Fruit fly (Drosophila melanogaster) whole organism, embryonic: ENCODE results near the gene CG43179.

Source experiments
- Atf3 ChIP-seq: fragments of 200-800 bp; sonication (Bioruptor generic); optimal IDR thresholded peaks from 3 replicates; lab custom pipeline; 2016; ENCODE audit warnings: missing biosample characterization, missing genetic modification characterization
- Awh ChIP-seq: fragments of 200-800 bp; sonication (Bioruptor generic); IDR thresholded peaks from 2 replicates; pipeline ENCODE4, ENCODE4 v1.3.6; 2022; ENCODE audit warnings: missing biosample characterization, missing genetic modification characterization
- CG1024 ChIP-seq: fragments of 200-800 bp; sonication (Bioruptor generic); IDR thresholded peaks from 2 replicates; pipeline ENCODE4 v1.3.6; 2022; ENCODE audit warnings: missing biosample characterization, missing genetic modification characterization
- CG10366 ChIP-seq: fragments of 200-800 bp; sonication (Bioruptor generic); IDR thresholded peaks from 2 replicates; pipeline ENCODE4 v1.3.6; 2022; ENCODE audit warnings: missing biosample characterization, missing genetic modification characterization
- CG12155 ChIP-seq: fragments of 200-800 bp; sonication (Bioruptor generic); optimal IDR thresholded peaks from 3 replicates; lab custom pipeline; 2016; ENCODE audit warnings: missing biosample characterization, missing genetic modification characterization
- CG12744 ChIP-seq: fragments of 200-800 bp; sonication (Bioruptor generic); optimal IDR thresholded peaks from 2 replicates; lab custom pipeline; 2016; ENCODE audit warnings: missing biosample characterization, missing genetic modification characterization
- CG12942 ChIP-seq: fragments of 200-800 bp; sonication (Bioruptor generic); optimal IDR thresholded peaks from 3 replicates; lab custom pipeline; 2016; ENCODE audit warnings: missing biosample characterization, missing genetic modification characterization
- CG13775 ChIP-seq: fragments of 200-800 bp; sonication (Bioruptor generic); optimal IDR thresholded peaks from 3 replicates; lab custom pipeline; 2017; ENCODE audit warnings: missing biosample characterization, mild to moderate bottlenecking, missing genetic modification characterization
- CG14441 ChIP-seq: fragments of 200-800 bp; sonication (Bioruptor generic); IDR thresholded peaks from 2 replicates; pipeline ENCODE4 v1.3.6; 2022; ENCODE audit warnings: missing biosample characterization, missing genetic modification characterization
- CG17385 ChIP-seq: fragments of 200-800 bp; sonication (Bioruptor generic); optimal IDR thresholded peaks from 3 replicates; lab custom pipeline; 2018; ENCODE audit warnings: missing biosample characterization, mild to moderate bottlenecking, missing genetic modification characterization
- CG17802 ChIP-seq: fragments of 200-800 bp; sonication (Bioruptor generic); optimal IDR thresholded peaks from 2 replicates; lab custom pipeline; 2018; ENCODE audit warnings: missing biosample characterization, mild to moderate bottlenecking, missing genetic modification characterization, moderate library complexity
- CG1792 ChIP-seq: fragments of 200-800 bp; sonication (Bioruptor generic); optimal IDR thresholded peaks from 2 replicates; lab custom pipeline; 2016; ENCODE audit warnings: missing biosample characterization, missing genetic modification characterization
- CG18011 ChIP-seq: fragments of 200-800 bp; sonication (Bioruptor generic); optimal IDR thresholded peaks from 2 replicates; lab custom pipeline; 2017; ENCODE audit warnings: missing biosample characterization, missing genetic modification characterization, mild to moderate bottlenecking, moderate library complexity, missing genotype
- CG18764 ChIP-seq: fragments of 200-800 bp; sonication (Bioruptor generic); optimal IDR thresholded peaks from 3 replicates; lab custom pipeline; 2016; ENCODE audit warnings: missing biosample characterization, missing genetic modification characterization
- CG30431 ChIP-seq: fragments of 200-800 bp; sonication (Bioruptor generic); optimal IDR thresholded peaks from 2 replicates; lab custom pipeline; 2017; ENCODE audit warnings: missing biosample characterization, missing genetic modification characterization
- CG3065 ChIP-seq: fragments of 200-800 bp; sonication (Bioruptor generic); optimal IDR thresholded peaks from 2 replicates; lab custom pipeline; 2016; ENCODE audit warnings: missing biosample characterization, missing genetic modification characterization
- CG32767 ChIP-seq: fragments of 200-800 bp; sonication (Bioruptor generic); IDR thresholded peaks from 2 replicates; pipeline ENCODE4 v1.3.6; 2022; ENCODE audit warnings: missing biosample characterization, missing genetic modification characterization
- CG4282 ChIP-seq: fragments of 200-800 bp; sonication (Bioruptor generic); optimal IDR thresholded peaks from 2 replicates; lab custom pipeline; 2016; ENCODE audit warnings: missing biosample characterization, missing genetic modification characterization
- CG4360 ChIP-seq: fragments of 200-800 bp; sonication (Bioruptor generic); IDR thresholded peaks from 2 replicates; pipeline ENCODE4 v1.3.6; 2022; ENCODE audit warnings: missing biosample characterization, missing genetic modification characterization
- CG5245 ChIP-seq: fragments of 200-800 bp; sonication (Bioruptor generic); optimal IDR thresholded peaks from 3 replicates; lab custom pipeline; 2016; ENCODE audit warnings: missing biosample characterization, missing genetic modification characterization
- CG6765 ChIP-seq: fragments of 200-800 bp; sonication (Bioruptor generic); optimal IDR thresholded peaks from 3 replicates; lab custom pipeline; 2017; ENCODE audit warnings: missing biosample characterization, mild to moderate bottlenecking, missing genetic modification characterization
- CG7271 ChIP-seq: fragments of 200-800 bp; sonication (Bioruptor generic); optimal IDR thresholded peaks from 2 replicates; lab custom pipeline; 2018; ENCODE audit warnings: missing biosample characterization, mild to moderate bottlenecking, missing genetic modification characterization, moderate library complexity
- CG9817 ChIP-seq: fragments of 200-800 bp; sonication (Bioruptor generic); optimal IDR thresholded peaks from 2 replicates; lab custom pipeline; 2018; ENCODE audit warnings: missing biosample characterization, mild to moderate bottlenecking, missing genetic modification characterization, moderate library complexity
- CG9932 ChIP-seq: fragments of 200-800 bp; sonication (Bioruptor generic); IDR thresholded peaks from 2 replicates; pipeline ENCODE4 v1.3.6; 2022; ENCODE audit warnings: missing biosample characterization, missing genetic modification characterization
- Fer1 ChIP-seq: fragments of 200-800 bp; sonication (Bioruptor generic); optimal IDR thresholded peaks from 2 replicates; lab custom pipeline; 2017; ENCODE audit warnings: missing biosample characterization, mild to moderate bottlenecking, missing genetic modification characterization
- GATAe ChIP-seq: fragments of 200-800 bp; sonication (Bioruptor generic); conservative IDR thresholded peaks from 2 replicates; pipeline ENCODE4 v1.3.6; 2022; ENCODE audit warnings: missing biosample characterization, missing genetic modification characterization
- HLH3B ChIP-seq: fragments of 200-800 bp; sonication (Bioruptor generic); IDR thresholded peaks from 2 replicates; pipeline ENCODE4 v1.3.6; 2022; ENCODE audit warnings: missing biosample characterization, missing genetic modification characterization
- Hand ChIP-seq: fragments of 200-800 bp; sonication (Bioruptor generic); optimal IDR thresholded peaks from 2 replicates; lab custom pipeline; 2017; ENCODE audit warnings: mild to moderate bottlenecking, missing biosample characterization, missing genetic modification reagents, missing genetic modification characterization
- Kr ChIP-seq: fragments of 200-800 bp; sonication (Bioruptor generic); optimal IDR thresholded peaks from 2 replicates; lab custom pipeline; 2017; ENCODE audit warnings: missing biosample characterization, mild to moderate bottlenecking, missing genetic modification characterization
- Lim3 ChIP-seq: fragments of 200-800 bp; sonication (Bioruptor generic); IDR thresholded peaks from 2 replicates; pipeline ENCODE4 v1.3.6; 2022; ENCODE audit warnings: missing biosample characterization, missing genetic modification characterization
- Med ChIP-seq: fragments of 200-800 bp; sonication (Bioruptor generic); peaks from one replicate; lab custom pipeline; 2016; ENCODE audit warnings: missing biosample characterization, missing genetic modification characterization, mild to moderate bottlenecking, inconsistent platforms, moderate library complexity
- NFAT ChIP-seq: fragments of 200-800 bp; sonication (Bioruptor generic); IDR thresholded peaks from 2 replicates; pipeline ENCODE4 v1.3.6; 2022; ENCODE audit warnings: missing biosample characterization, missing genetic modification characterization
- Nf-YB ChIP-seq: fragments of 200-800 bp; sonication (Bioruptor generic); optimal IDR thresholded peaks from 3 replicates; lab custom pipeline; 2019; ENCODE audit warnings: missing biosample characterization, mild to moderate bottlenecking, missing genetic modification characterization, moderate library complexity
- PHDP ChIP-seq: fragments of 200-800 bp; sonication (Bioruptor generic); optimal IDR thresholded peaks from 3 replicates; lab custom pipeline; 2018; ENCODE audit warnings: missing biosample characterization, mild to moderate bottlenecking, missing genetic modification characterization, moderate library complexity
- Stat92E ChIP-seq, 3 experiments: fragments of >200 bp in 2 of 3; fragments of 200-800 bp in 1 of 3; sonication (Bioruptor generic) in 1 of 3; optimal IDR thresholded peaks; 2 replicates each; lab custom pipeline; 2017 to 2019; ENCODE audit warnings: missing biosample characterization in 3 of 3, missing genetic modification characterization in 3 of 3, mild to moderate bottlenecking in 1 of 3, moderate library complexity in 1 of 3
- amos ChIP-seq: fragments of 200-800 bp; sonication (Bioruptor generic); IDR thresholded peaks from 2 replicates; pipeline ENCODE4 v1.3.6; 2022; ENCODE audit warnings: missing biosample characterization, missing genetic modification characterization; ENCODE audit not compliant: partially characterized antibody
- ara ChIP-seq: fragments of 200-800 bp; sonication (Bioruptor generic); IDR thresholded peaks from 2 replicates; pipeline ENCODE4 v1.3.6; 2022; ENCODE audit warnings: missing biosample characterization, missing genetic modification characterization
- dysf ChIP-seq: fragments of 200-800 bp; sonication (Bioruptor generic); IDR thresholded peaks from 3 replicates; pipeline ENCODE4 v1.3.6; 2022; ENCODE audit warnings: missing biosample characterization, missing genetic modification characterization
- exex ChIP-seq: fragments of 200-800 bp; sonication (Bioruptor generic); optimal IDR thresholded peaks from 4 replicates; lab custom pipeline; 2018; ENCODE audit warnings: missing biosample characterization, mild to moderate bottlenecking, missing genetic modification characterization, moderate library complexity
- fd64A ChIP-seq: fragments of 200-800 bp; sonication (Bioruptor generic); optimal IDR thresholded peaks from 3 replicates; lab custom pipeline; 2018; ENCODE audit warnings: missing biosample characterization, mild to moderate bottlenecking, missing genetic modification characterization
- fru ChIP-seq: fragments of >200 bp; optimal IDR thresholded peaks from 2 replicates; lab custom pipeline; 2017
- ftz-f1 ChIP-seq: fragments of 200-800 bp; sonication (Bioruptor generic); optimal IDR thresholded peaks from 2 replicates; lab custom pipeline; 2016; ENCODE audit warnings: missing biosample characterization, missing genetic modification characterization
- grn ChIP-seq: fragments of 200-800 bp; sonication (Bioruptor generic); optimal IDR thresholded peaks from 3 replicates; lab custom pipeline; 2017; ENCODE audit warnings: missing biosample characterization, missing genetic modification characterization
- gsb ChIP-seq: fragments of 200-800 bp; sonication (Bioruptor generic); IDR thresholded peaks from 2 replicates; pipeline ENCODE4 v1.3.6; 2022; ENCODE audit warnings: missing biosample characterization, missing genetic modification characterization
- kah ChIP-seq: fragments of 200-800 bp; sonication (Bioruptor generic); optimal IDR thresholded peaks from 2 replicates; lab custom pipeline; 2018; ENCODE audit warnings: missing biosample characterization, mild to moderate bottlenecking, missing genetic modification characterization
- luna ChIP-seq: fragments of 200-800 bp; sonication (Bioruptor generic); optimal IDR thresholded peaks from 2 replicates; lab custom pipeline; 2016; ENCODE audit warnings: missing biosample characterization, missing genetic modification characterization
- pan ChIP-seq, 4 experiments: fragments of >200 bp in 3 of 4; fragments of 200-800 bp in 1 of 4; sonication (Bioruptor generic) in 1 of 4; optimal IDR thresholded peaks in 3 of 4; IDR thresholded peaks in 1 of 4; 2 replicates each; pipeline versions ENCODE4 v1.3.6 to Lab custom; 2017 to 2022; ENCODE audit warnings: missing biosample characterization in 2 of 4, missing genetic modification characterization in 2 of 4, mixed read lengths in 1 of 4
- ranshi ChIP-seq: fragments of 200-800 bp; sonication (Bioruptor generic); IDR thresholded peaks from 2 replicates; pipeline ENCODE4 v1.3.6; 2022; ENCODE audit warnings: missing biosample characterization, missing genetic modification characterization
- salm ChIP-seq: fragments of 200-800 bp; sonication (Bioruptor generic); optimal IDR thresholded peaks from 2 replicates; lab custom pipeline; 2018; ENCODE audit warnings: missing biosample characterization, mild to moderate bottlenecking, missing genetic modification characterization
- slbo ChIP-seq: fragments of 200-800 bp; sonication (Bioruptor generic); IDR thresholded peaks from 2 replicates; pipeline ENCODE4 v1.3.6; 2022; ENCODE audit warnings: missing biosample characterization, missing genetic modification characterization
- tio ChIP-seq: fragments of 200-800 bp; sonication (Bioruptor generic); optimal IDR thresholded peaks from 2 replicates; lab custom pipeline; 2017; ENCODE audit warnings: missing biosample characterization, missing genetic modification characterization, inconsistent platforms
- wor ChIP-seq: fragments of 200-800 bp; sonication (Bioruptor generic); IDR thresholded peaks from 2 replicates; pipeline ENCODE4 v1.3.6; 2022; ENCODE audit warnings: missing biosample characterization, missing genetic modification characterization

Gene CG43179

dm6 chr3R:14296126-14296525, 40.2 kb downstream of the CG43179 start (continued):
- TF ChIP-seq pan (optimal IDR thresholded peaks at IDR 0.05; lab: Kevin White, UChicago) (no peak), pan (GFP tag; optimal IDR thresholded peaks at IDR 0.05 in 1 of 2, IDR thresholded peaks at IDR 0.05 in 1 of 2) (peak in 1 of 2 experiments; percentile 34), grn (GFP tag; lab: Kevin White, UChicago) (peak; percentile 86), Atf3 (GFP tag; lab: Kevin White, UChicago) (no peak), CG3065 (GFP tag; lab: Kevin White, UChicago) (no peak), CG17385 (GFP tag; lab: Kevin White, UChicago) (no peak), CG4282 (GFP tag; lab: Kevin White, UChicago) (no peak), wor (no peak), ara (GFP tag; lab: Robert Waterston, UW) (no peak), Lim3 (GFP tag; lab: Robert Waterston, UW) (no peak), CG9817 (tag; lab: Kevin White, UChicago) (no peak), Nf-YB (GFP tag; lab: Kevin White, UChicago) (peak; percentile 19), CG32767 (GFP tag; lab: Robert Waterston, UW) (no peak), HLH3B (GFP tag; lab: Robert Waterston, UW) (no peak), Fer1 (GFP tag; lab: Kevin White, UChicago) (no peak), Kr (GFP tag; lab: Kevin White, UChicago) (no peak), CG18011 (GFP tag; lab: Kevin White, UChicago) (no peak), luna (GFP tag; lab: Kevin White, UChicago) (no peak), CG9932 (no peak), PHDP (no peak), CG10366 (GFP tag; lab: Robert Waterston, UW) (no peak), Awh (GFP tag; lab: Robert Waterston, UW) (no peak), Med (GFP tag; lab: Kevin White, UChicago) (peak; percentile 27), CG4360 (GFP tag; lab: Robert Waterston, UW) (no peak), CG12155 (GFP tag; lab: Kevin White, UChicago) (no peak), CG5245 (GFP tag; lab: Kevin White, UChicago) (no peak), tio (GFP tag; lab: Kevin White, UChicago) (no peak), CG17802 (tag; lab: Kevin White, UChicago) (no peak), CG18764 (no peak), CG12942 (GFP tag; lab: Kevin White, UChicago) (no peak), CG7271 (tag; lab: Kevin White, UChicago) (no peak), exex (tag; lab: Kevin White, UChicago) (peak; percentile 97), CG13775 (GFP tag; lab: Kevin White, UChicago) (no peak), CG6765 (no peak), fd64A (GFP tag; lab: Kevin White, UChicago) (no peak), CG1024 (GFP tag; lab: Robert Waterston, UW) (no peak), CG1792 (GFP tag; lab: Kevin White, UChicago) (no peak), Hand (GFP tag; lab: Kevin White, UChicago) (no peak), NFAT (no peak), Stat92E (GFP tag; optimal IDR thresholded peaks at IDR 0.05; lab: Kevin White, UChicago) (no peak), salm (peak; percentile 19), CG14441 (GFP tag; lab: Robert Waterston, UW) (0 out of 2 replicates have a peak, but pooled peaks have one; percentile 23), GATAe (GFP tag; lab: Robert Waterston, UW) (no peak), fru (lab: Kevin White, UChicago) (no peak), ftz-f1 (no peak), ranshi (GFP tag; lab: Robert Waterston, UW) (no peak), slbo (GFP tag; lab: Robert Waterston, UW) (no peak), gsb (no peak), CG12744 (GFP tag; lab: Kevin White, UChicago) (no peak), amos (GFP tag; lab: Robert Waterston, UW) (no peak), dysf (GFP tag; lab: Robert Waterston, UW) (no peak), CG30431 (no peak), kah (no peak)
